Worm (Caenorhabditis elegans): ENCODE results near the gene F07F6.8.

- TF ChIP-seq unc-62 (GFP tag; optimal IDR thresholded peaks at IDR 0.05): no peak
- TF ChIP-seq pha-4 (tag; optimal IDR thresholded peaks at IDR 0.05): no peak
- no peak for TF ChIP-seq ztf-11 (tag; optimal IDR thresholded peaks at IDR 0.05)
Measured at ce11 chrII:5378239-5378521, 47.4 kb downstream of the F07F6.8 start.

Measured in whole organism, L3 larva.